Worm (Caenorhabditis elegans) whole organism, L1 larva: ENCODE results near the gene F32D8.4.
A peak's percentile ranks its signal among the peaks of the same experiment; 100 is the strongest.

ENCODE experiments used
- ces-1 ChIP-seq: fragments of 150-350 bp; optimal IDR thresholded peaks from 2 replicates; lab custom pipeline; 2014; ENCODE audit warnings: missing biosample characterization, missing genetic modification reagents, missing genetic modification characterization
- elt-3 ChIP-seq, 6 experiments: fragments of 150-350 bp in 1 of 6; sonication (generic microtip); optimal IDR thresholded peaks; 2 replicates each; lab custom pipeline; 2017 to 2018; ENCODE audit warnings: missing biosample characterization in 6 of 6, missing genetic modification characterization in 6 of 6, inconsistent platforms in 1 of 6
- grh-1 ChIP-seq: fragments of 200-800 bp; sonication (Bioruptor generic); IDR thresholded peaks from 2 replicates; pipeline ENCODE4 v1.3.6; 2022; ENCODE audit warnings: missing genetic modification reagents, missing genetic modification characterization, missing compliant biosample characterization
- lin-39 ChIP-seq: fragments of 150-350 bp; optimal IDR thresholded peaks from 2 replicates; lab custom pipeline; 2014; ENCODE audit warnings: missing biosample characterization, missing genetic modification reagents, missing genetic modification characterization
- mab-9 ChIP-seq: fragments of 200-800 bp; sonication (Bioruptor generic); IDR thresholded peaks from 2 replicates; pipeline ENCODE4 v1.3.6; 2022; ENCODE audit warnings: missing genetic modification reagents, missing genetic modification characterization, missing compliant biosample characterization
- nhr-11 ChIP-seq: fragments of 150-350 bp; optimal IDR thresholded peaks from 2 replicates; lab custom pipeline; 2014; ENCODE audit warnings: missing biosample characterization, missing genetic modification characterization
- nhr-12 ChIP-seq: sonication (generic microtip); optimal IDR thresholded peaks from 2 replicates; lab custom pipeline; 2017; ENCODE audit warnings: missing biosample characterization, missing genetic modification characterization
- nhr-28 ChIP-seq: fragments of 150-350 bp; optimal IDR thresholded peaks from 2 replicates; lab custom pipeline; 2014; ENCODE audit warnings: missing biosample characterization, missing genetic modification characterization
- nhr-71 ChIP-seq: sonication (generic microtip); optimal IDR thresholded peaks from 2 replicates; lab custom pipeline; 2016; ENCODE audit warnings: mild to moderate bottlenecking, missing genetic modification characterization, moderate library complexity, missing compliant biosample characterization
- skn-1 ChIP-seq: fragments of 150-350 bp; optimal IDR thresholded peaks from 2 replicates; lab custom pipeline; 2014; ENCODE audit warnings: missing biosample characterization, missing genetic modification characterization
- sptf-1 ChIP-seq: fragments of 150-350 bp; optimal IDR thresholded peaks from 2 replicates; lab custom pipeline; 2014; ENCODE audit warnings: missing biosample characterization, missing genetic modification characterization
- unc-30 ChIP-seq: sonication (generic microtip); optimal IDR thresholded peaks from 2 replicates; lab custom pipeline; 2017; ENCODE audit warnings: missing biosample characterization, missing genetic modification characterization
- zag-1 ChIP-seq: fragments of 150-350 bp; optimal IDR thresholded peaks from 2 replicates; lab custom pipeline; 2014; ENCODE audit warnings: missing biosample characterization, missing genetic modification characterization
- ztf-11 ChIP-seq, 2 experiments: sonication (generic microtip); optimal IDR thresholded peaks; 2 replicates each; lab custom pipeline; 2016 to 2017; ENCODE audit warnings: missing genetic modification characterization in 2 of 2, missing biosample characterization in 1 of 2, missing compliant biosample characterization in 1 of 2

ce11 chrV:10874938-10875599, 18.3 kb downstream of the F32D8.4 start:
- no peak for TF ChIP-seq elt-3 (tag; optimal IDR thresholded peaks at IDR 0.05; lab: Kevin White, UChicago)
- TF ChIP-seq sptf-1 (tag; lab: Kevin White, UChicago), result no peak
- TF ChIP-seq zag-1 (tag; lab: Kevin White, UChicago), result no peak
- TF ChIP-seq skn-1 (tag; lab: Kevin White, UChicago), result no peak
- TF ChIP-seq lin-39 (tag; lab: Kevin White, UChicago), result no peak
- TF ChIP-seq ces-1, result peak; percentile 64
- TF ChIP-seq ztf-11 (tag; optimal IDR thresholded peaks at IDR 0.05; lab: Kevin White, UChicago), result no peak
- TF ChIP-seq grh-1 (GFP tag; lab: Robert Waterston, UW), result no peak
- no peak for TF ChIP-seq nhr-11 (tag; lab: Kevin White, UChicago)
- TF ChIP-seq nhr-12 (tag; lab: Kevin White, UChicago), result no peak
- no peak for TF ChIP-seq unc-30
- TF ChIP-seq nhr-28 (tag; lab: Kevin White, UChicago), result no peak
- TF ChIP-seq nhr-71, result peak; percentile 59
- TF ChIP-seq mab-9 (GFP tag; lab: Robert Waterston, UW), result no peak
